Fruit fly (Drosophila melanogaster) whole organism, prepupa: ENCODE measurements around the gene CG12470.

Source experiments
- Blimp-1 ChIP-seq: fragments of 200-800 bp; sonication (Bioruptor generic); optimal IDR thresholded peaks from 3 replicates; lab custom pipeline; 2017; ENCODE audit warnings: missing biosample characterization, missing genetic modification characterization, mild to moderate bottlenecking, moderate library complexity, missing genetic modification reagents
- CG10631 ChIP-seq: fragments of 200-800 bp; sonication (Bioruptor generic); optimal IDR thresholded peaks from 2 replicates; lab custom pipeline; 2016; ENCODE audit warnings: missing biosample characterization, missing genetic modification characterization
- CG10669 ChIP-seq: fragments of 200-800 bp; sonication (Bioruptor generic); optimal IDR thresholded peaks from 3 replicates; lab custom pipeline; 2018; ENCODE audit warnings: missing biosample characterization, mild to moderate bottlenecking, missing genetic modification characterization, moderate library complexity
- CG11294 ChIP-seq: fragments of 200-800 bp; sonication (Bioruptor generic); IDR thresholded peaks from 2 replicates; pipeline ENCODE4 v1.3.6; 2022; ENCODE audit warnings: missing biosample characterization, missing genetic modification characterization
- CG11762 ChIP-seq: fragments of 200-800 bp; sonication (Bioruptor generic); optimal IDR thresholded peaks from 3 replicates; lab custom pipeline; 2016; ENCODE audit warnings: missing biosample characterization, missing genetic modification characterization; ENCODE audit not compliant: insufficient read depth
- CG11902 ChIP-seq: fragments of 200-800 bp; sonication (Bioruptor generic); optimal IDR thresholded peaks from 3 replicates; lab custom pipeline; 2016; ENCODE audit warnings: missing biosample characterization, missing genetic modification characterization
- CG15336 ChIP-seq: fragments of 200-800 bp; sonication (Bioruptor generic); IDR thresholded peaks from 2 replicates; pipeline ENCODE4 v1.3.6; 2022; ENCODE audit warnings: missing biosample characterization, missing genetic modification characterization
- CG1621 ChIP-seq: fragments of 200-800 bp; sonication (Bioruptor generic); optimal IDR thresholded peaks from 3 replicates; lab custom pipeline; 2018; ENCODE audit warnings: missing biosample characterization, mild to moderate bottlenecking, missing genetic modification characterization
- CG16779 ChIP-seq: fragments of 200-800 bp; sonication (Bioruptor generic); optimal IDR thresholded peaks from 3 replicates; lab custom pipeline; 2017; ENCODE audit warnings: missing biosample characterization, mild to moderate bottlenecking, missing genetic modification characterization
- CG3032 ChIP-seq: fragments of 200-800 bp; optimal IDR thresholded peaks from 2 replicates; lab custom pipeline; 2019; ENCODE audit warnings: missing biosample characterization, mild to moderate bottlenecking, missing genetic modification characterization, moderate library complexity
- CG31627 ChIP-seq: fragments of 200-800 bp; sonication (Bioruptor generic); optimal IDR thresholded peaks from 3 replicates; lab custom pipeline; 2016; ENCODE audit warnings: missing biosample characterization, missing genetic modification characterization
- CG32006 ChIP-seq: fragments of 200-800 bp; sonication (Bioruptor generic); optimal IDR thresholded peaks from 3 replicates; lab custom pipeline; 2017; ENCODE audit warnings: missing biosample characterization, mild to moderate bottlenecking, missing genetic modification characterization
- CG34406 ChIP-seq: fragments of 200-800 bp; sonication (Bioruptor generic); optimal IDR thresholded peaks from 3 replicates; lab custom pipeline; 2016; ENCODE audit warnings: missing biosample characterization, missing genetic modification characterization
- CG4318 ChIP-seq: fragments of 200-800 bp; sonication (Bioruptor generic); optimal IDR thresholded peaks from 3 replicates; lab custom pipeline; 2017; ENCODE audit warnings: missing biosample characterization, mild to moderate bottlenecking, missing genetic modification characterization
- CG6276 ChIP-seq: fragments of 200-800 bp; sonication (Bioruptor generic); optimal IDR thresholded peaks from 2 replicates; lab custom pipeline; 2017; ENCODE audit warnings: missing biosample characterization, mild to moderate bottlenecking, missing genetic modification characterization
- CG6792 ChIP-seq: fragments of 200-800 bp; sonication (Bioruptor generic); optimal IDR thresholded peaks from 3 replicates; lab custom pipeline; 2016; ENCODE audit warnings: missing biosample characterization, missing genetic modification characterization
- CG6854 ChIP-seq: fragments of 200-800 bp; sonication (Bioruptor generic); optimal IDR thresholded peaks from 2 replicates; lab custom pipeline; 2017; ENCODE audit warnings: missing biosample characterization, mild to moderate bottlenecking, missing genetic modification characterization
- CG7368 ChIP-seq: fragments of 200-800 bp; sonication (Bioruptor generic); optimal IDR thresholded peaks from 3 replicates; lab custom pipeline; 2016; ENCODE audit warnings: missing biosample characterization, missing genetic modification characterization
- CG8119 ChIP-seq: fragments of 200-800 bp; sonication (Bioruptor generic); IDR thresholded peaks from 3 replicates; pipeline ENCODE4 v1.3.6; 2022; ENCODE audit warnings: missing biosample characterization, missing genetic modification characterization
- CG8632 ChIP-seq: fragments of 200-800 bp; sonication (Bioruptor generic); optimal IDR thresholded peaks from 3 replicates; lab custom pipeline; 2016; ENCODE audit warnings: missing biosample characterization, missing genetic modification characterization
- CG9139 ChIP-seq: fragments of 200-800 bp; sonication (Bioruptor generic); optimal IDR thresholded peaks from 3 replicates; lab custom pipeline; 2017; ENCODE audit warnings: missing biosample characterization, mild to moderate bottlenecking, missing genetic modification characterization
- Eip75B ChIP-seq: fragments of 200-800 bp; sonication (Bioruptor generic); optimal IDR thresholded peaks from 3 replicates; lab custom pipeline; 2016; ENCODE audit warnings: missing biosample characterization, missing genetic modification characterization
- Eip78C ChIP-seq: fragments of 200-800 bp; sonication (Bioruptor generic); peaks from one replicate; lab custom pipeline; 2016; ENCODE audit warnings: missing biosample characterization, missing genetic modification characterization
- Eip93F ChIP-seq: fragments of 200-800 bp; sonication (Bioruptor generic); optimal IDR thresholded peaks from 2 replicates; lab custom pipeline; 2016; ENCODE audit warnings: missing biosample characterization, mild to moderate bottlenecking, missing genetic modification characterization
- Ets21C ChIP-seq: fragments of 200-800 bp; sonication (Bioruptor generic); optimal IDR thresholded peaks from 3 replicates; lab custom pipeline; 2016; ENCODE audit warnings: missing biosample characterization, missing genetic modification characterization
- Ets96B ChIP-seq: fragments of 200-800 bp; optimal IDR thresholded peaks from 2 replicates; lab custom pipeline; 2019; ENCODE audit warnings: missing biosample characterization, mild to moderate bottlenecking, missing genetic modification characterization, moderate library complexity
- Gug ChIP-seq: fragments of 200-800 bp; sonication (Bioruptor generic); IDR thresholded peaks from 2 replicates; pipeline ENCODE4 v1.3.6; 2022; ENCODE audit warnings: missing biosample characterization, missing genetic modification characterization
- Hr38 ChIP-seq: sonication (Bioruptor generic); optimal IDR thresholded peaks from 2 replicates; lab custom pipeline; 2016; ENCODE audit warnings: missing biosample characterization, missing genetic modification characterization
- Hr39 ChIP-seq: fragments of 200-800 bp; sonication (Bioruptor generic); optimal IDR thresholded peaks from 2 replicates; lab custom pipeline; 2016; ENCODE audit warnings: missing biosample characterization, missing genetic modification characterization
- Hr4 ChIP-seq: fragments of 200-800 bp; sonication (Bioruptor generic); optimal IDR thresholded peaks from 3 replicates; lab custom pipeline; 2016; ENCODE audit warnings: missing biosample characterization, missing genetic modification characterization
- Lpt ChIP-seq: fragments of 200-800 bp; sonication (Bioruptor generic); optimal IDR thresholded peaks from 3 replicates; lab custom pipeline; 2016; ENCODE audit warnings: missing biosample characterization, missing genetic modification characterization
- Met ChIP-seq: fragments of 200-800 bp; sonication (Bioruptor generic); optimal IDR thresholded peaks from 3 replicates; lab custom pipeline; 2016; ENCODE audit warnings: missing biosample characterization, missing genetic modification characterization
- OdsH ChIP-seq: fragments of 200-800 bp; sonication (Bioruptor generic); optimal IDR thresholded peaks from 3 replicates; lab custom pipeline; 2016; ENCODE audit warnings: missing biosample characterization, missing genetic modification characterization
- Smox ChIP-seq: fragments of 200-800 bp; sonication (Bioruptor generic); optimal IDR thresholded peaks from 3 replicates; lab custom pipeline; 2016; ENCODE audit warnings: missing biosample characterization, missing genetic modification characterization
- Sox15 ChIP-seq: fragments of 200-800 bp; sonication (Bioruptor generic); optimal IDR thresholded peaks from 3 replicates; lab custom pipeline; 2016; ENCODE audit warnings: missing biosample characterization, missing genetic modification characterization
- achi ChIP-seq: fragments of 200-800 bp; sonication (Bioruptor generic); optimal IDR thresholded peaks from 3 replicates; lab custom pipeline; 2016; ENCODE audit warnings: missing biosample characterization, missing genetic modification characterization
- acj6 ChIP-seq: fragments of 200-800 bp; sonication (Bioruptor generic); optimal IDR thresholded peaks from 3 replicates; lab custom pipeline; 2016; ENCODE audit warnings: missing biosample characterization, missing genetic modification characterization
- cyc ChIP-seq: fragments of 200-800 bp; sonication (Bioruptor generic); optimal IDR thresholded peaks from 3 replicates; lab custom pipeline; 2016; ENCODE audit warnings: missing biosample characterization, missing genetic modification characterization
- dac ChIP-seq: fragments of 200-800 bp; sonication (Bioruptor generic); optimal IDR thresholded peaks from 2 replicates; lab custom pipeline; 2017; ENCODE audit warnings: missing biosample characterization, mild to moderate bottlenecking, missing genetic modification characterization
- dsx ChIP-seq: fragments of 200-800 bp; optimal IDR thresholded peaks from 3 replicates; lab custom pipeline; 2019; ENCODE audit warnings: missing biosample characterization, mild to moderate bottlenecking, missing genetic modification characterization, moderate library complexity; ENCODE audit not compliant: poor library complexity, severe bottlenecking
- eg ChIP-seq: fragments of 200-800 bp; sonication (Bioruptor generic); IDR thresholded peaks from 3 replicates; pipeline ENCODE4 v1.3.6; 2022; ENCODE audit warnings: missing biosample characterization, missing genetic modification characterization
- esn ChIP-seq: fragments of 200-800 bp; sonication (Bioruptor generic); optimal IDR thresholded peaks from 2 replicates; lab custom pipeline; 2016; ENCODE audit warnings: missing biosample characterization, mild to moderate bottlenecking, missing genetic modification characterization, moderate library complexity
- fd85E ChIP-seq: fragments of 200-800 bp; sonication (Bioruptor generic); optimal IDR thresholded peaks from 3 replicates; lab custom pipeline; 2016; ENCODE audit warnings: missing biosample characterization, missing genetic modification characterization
- fkh ChIP-seq: fragments of 200-800 bp; sonication (Bioruptor generic); optimal IDR thresholded peaks from 3 replicates; lab custom pipeline; 2017; ENCODE audit warnings: missing biosample characterization, mild to moderate bottlenecking, missing genetic modification characterization, moderate library complexity
- lz ChIP-seq: fragments of 200-800 bp; sonication (Bioruptor generic); optimal IDR thresholded peaks from 3 replicates; lab custom pipeline; 2016; ENCODE audit warnings: missing biosample characterization, missing genetic modification characterization
- salr ChIP-seq, 2 experiments: fragments of 200-800 bp; sonication (Bioruptor generic); optimal IDR thresholded peaks; 3 replicates each; lab custom pipeline; 2016 to 2018; ENCODE audit warnings: missing biosample characterization in 2 of 2, missing genetic modification characterization in 2 of 2, mild to moderate bottlenecking in 1 of 2
- ss ChIP-seq, 2 experiments: fragments of 200-800 bp; sonication (Bioruptor generic); optimal IDR thresholded peaks; 2 replicates in 1 of 2; 3 replicates in 1 of 2; lab custom pipeline; 2017 to 2018; ENCODE audit warnings: mild to moderate bottlenecking in 2 of 2, missing biosample characterization in 2 of 2, missing genetic modification characterization in 2 of 2, moderate library complexity in 1 of 2
- svp ChIP-seq: fragments of 200-800 bp; sonication (Bioruptor generic); peaks from one replicate; lab custom pipeline; 2016; ENCODE audit warnings: missing biosample characterization, missing genetic modification characterization
- topi ChIP-seq: fragments of 200-800 bp; sonication (Bioruptor generic); optimal IDR thresholded peaks from 3 replicates; lab custom pipeline; 2016; ENCODE audit warnings: missing biosample characterization, missing genetic modification characterization

Gene CG12470

dm6 chrX:339866-340571 lies 32.5 kb downstream of the CG12470 start (continued):
- peak; percentile 33 for TF ChIP-seq CG31627 (GFP tag; lab: Kevin White, UChicago)
- peak; percentile 22 for TF ChIP-seq Sox15
- peak; percentile 86 for TF ChIP-seq Eip78C (GFP tag; lab: Kevin White, UChicago)
- peak; percentile 43 for TF ChIP-seq Smox (GFP tag; lab: Kevin White, UChicago)
- peak; percentile 47 for TF ChIP-seq topi

- TF ChIP-seq dac (GFP tag; lab: Kevin White, UChicago): no peak
- no peak for TF ChIP-seq salr (GFP tag; optimal IDR thresholded peaks at IDR 0.05; lab: Kevin White, UChicago)
- TF ChIP-seq CG9139: no peak
- peak; percentile 21 for TF ChIP-seq Smox (GFP tag; lab: Kevin White, UChicago)
- peak; percentile 49 for TF ChIP-seq CG8632 (GFP tag; lab: Kevin White, UChicago)
- TF ChIP-seq CG6854 (GFP tag; lab: Kevin White, UChicago): no peak
- TF ChIP-seq fd85E (GFP tag; lab: Kevin White, UChicago): no peak
- TF ChIP-seq Ets21C (GFP tag; lab: Kevin White, UChicago): no peak
- TF ChIP-seq Eip78C (GFP tag; lab: Kevin White, UChicago): peak; percentile 89
- no peak for TF ChIP-seq CG4318 (GFP tag; lab: Kevin White, UChicago)
- peak; percentile 34 for TF ChIP-seq Sox15
- peak; percentile 37 for TF ChIP-seq OdsH (GFP tag; lab: Kevin White, UChicago)
- TF ChIP-seq CG3032 (tag; lab: Kevin White, UChicago): no peak
- no peak for TF ChIP-seq CG11294
- TF ChIP-seq fkh (GFP tag; lab: Kevin White, UChicago): no peak
- TF ChIP-seq eg (GFP tag; lab: Robert Waterston, UW): no peak
- peak; percentile 3 for TF ChIP-seq cyc
- TF ChIP-seq acj6: peak; percentile 20
- TF ChIP-seq CG15336 (GFP tag; lab: Robert Waterston, UW): no peak
- TF ChIP-seq Gug: no peak
- TF ChIP-seq Met (GFP tag; lab: Kevin White, UChicago): no peak
- no peak for TF ChIP-seq Lpt (GFP tag; lab: Kevin White, UChicago)
- TF ChIP-seq CG8119 (GFP tag; lab: Robert Waterston, UW): no peak
- TF ChIP-seq achi (GFP tag; lab: Kevin White, UChicago): peak; percentile 8
- no peak for TF ChIP-seq Eip93F (GFP tag; lab: Kevin White, UChicago)
- TF ChIP-seq Blimp-1 (GFP tag; lab: Kevin White, UChicago): no peak
- TF ChIP-seq CG11902: peak; percentile 14
- no peak for TF ChIP-seq Ets96B (tag; lab: Kevin White, UChicago)
- peak; percentile 2 for TF ChIP-seq CG11762 (GFP tag; lab: Kevin White, UChicago)
- TF ChIP-seq CG10669 (GFP tag; lab: Kevin White, UChicago): no peak
- no peak for TF ChIP-seq CG1621 (tag; lab: Kevin White, UChicago)
- TF ChIP-seq topi: peak; percentile 31
- no peak for TF ChIP-seq CG32006 (GFP tag; lab: Kevin White, UChicago)
- TF ChIP-seq CG6276 (GFP tag; lab: Kevin White, UChicago): no peak
- TF ChIP-seq ss (GFP tag; optimal IDR thresholded peaks at IDR 0.05; lab: Kevin White, UChicago): peak in 1 of 2 experiments; percentile 49
- TF ChIP-seq esn (GFP tag; lab: Kevin White, UChicago): peak; percentile 25
- TF ChIP-seq svp (GFP tag; lab: Kevin White, UChicago): peak; percentile 68
- peak; percentile 8 for TF ChIP-seq Hr39 (GFP tag; lab: Kevin White, UChicago)
- TF ChIP-seq Hr4 (GFP tag; lab: Kevin White, UChicago): peak; percentile 41
- peak; percentile 47 for TF ChIP-seq CG34406 (GFP tag; lab: Kevin White, UChicago)
- TF ChIP-seq CG10631 (GFP tag; lab: Kevin White, UChicago): peak; percentile 23
- no peak for TF ChIP-seq CG16779 (tag; lab: Kevin White, UChicago)
- TF ChIP-seq Eip75B (GFP tag; lab: Kevin White, UChicago): peak; percentile 6
- TF ChIP-seq CG6792 (GFP tag; lab: Kevin White, UChicago): peak; percentile 16
- TF ChIP-seq dsx (GFP tag; lab: Kevin White, UChicago): no peak
- TF ChIP-seq lz (GFP tag; lab: Kevin White, UChicago): peak; percentile 23
- peak; percentile 31 for TF ChIP-seq CG7368 (GFP tag; lab: Kevin White, UChicago)
- TF ChIP-seq Hr38: no peak
These were observed 33.3 kb downstream of the CG12470 start for dm6 chrX:340809-341208.
